Worm (Caenorhabditis elegans) whole organism, L2 larva: ENCODE data around the gene gop-1.

Experiments
- F13H6.1 ChIP-seq: sonication (generic microtip); optimal IDR thresholded peaks from 2 replicates; lab custom pipeline; 2016; ENCODE audit warnings: missing genetic modification characterization, missing compliant biosample characterization
- Y55F3AM.14 ChIP-seq: fragments of 200-800 bp; sonication (Bioruptor generic); optimal IDR thresholded peaks from 2 replicates; lab custom pipeline; 2018; ENCODE audit warnings: mild to moderate bottlenecking, missing genetic modification characterization, missing compliant biosample characterization
- ZK546.5 ChIP-seq: sonication (generic microtip); optimal IDR thresholded peaks from 2 replicates; lab custom pipeline; 2017; ENCODE audit warnings: missing biosample characterization, missing genetic modification characterization
- alr-1 ChIP-seq: fragments of 150-350 bp; optimal IDR thresholded peaks from 2 replicates; lab custom pipeline; 2014; ENCODE audit warnings: missing biosample characterization, missing genetic modification characterization
- blmp-1 ChIP-seq: sonication (generic microtip); optimal IDR thresholded peaks from 2 replicates; lab custom pipeline; 2017; ENCODE audit warnings: missing genetic modification characterization, mild to moderate bottlenecking, missing compliant biosample characterization, antibody characterized with exemption, moderate library complexity; ENCODE audit not compliant: insufficient read depth
- ceh-16 ChIP-seq: fragments of 150-350 bp; optimal IDR thresholded peaks from 2 replicates; lab custom pipeline; 2014; ENCODE audit warnings: missing biosample characterization, missing genetic modification characterization
- ceh-82 ChIP-seq: fragments of 150-350 bp; optimal IDR thresholded peaks from 2 replicates; lab custom pipeline; 2014; ENCODE audit warnings: missing biosample characterization, missing genetic modification characterization
- dmd-4 ChIP-seq: sonication (generic microtip); optimal IDR thresholded peaks from 2 replicates; lab custom pipeline; 2017; ENCODE audit warnings: missing biosample characterization, missing genetic modification characterization
- egl-27 ChIP-seq: sonication (generic microtip); optimal IDR thresholded peaks from 3 replicates; lab custom pipeline; 2017; ENCODE audit warnings: missing biosample characterization, missing genetic modification reagents, missing genetic modification characterization
- elt-1 ChIP-seq: fragments of 150-350 bp; optimal IDR thresholded peaks from 2 replicates; lab custom pipeline; 2014; ENCODE audit warnings: missing biosample characterization, missing genetic modification characterization
- elt-3 ChIP-seq: sonication (generic microtip); optimal IDR thresholded peaks from 2 replicates; lab custom pipeline; 2017; ENCODE audit warnings: missing biosample characterization, missing genetic modification characterization
- fos-1 ChIP-seq: fragments of 150-350 bp; optimal IDR thresholded peaks from 2 replicates; lab custom pipeline; 2014; ENCODE audit warnings: missing biosample characterization, missing genetic modification characterization
- gmeb-1 ChIP-seq: fragments of 150-350 bp; optimal IDR thresholded peaks from 2 replicates; lab custom pipeline; 2014; ENCODE audit warnings: missing biosample characterization, missing genetic modification characterization
- lin-11 ChIP-seq: fragments of 150-350 bp; sonication (generic microtip); optimal IDR thresholded peaks from 2 replicates; lab custom pipeline; 2014; ENCODE audit warnings: missing biosample characterization, missing genetic modification characterization, inconsistent platforms, mixed read lengths
- lin-13 ChIP-seq: fragments of 150-350 bp; optimal IDR thresholded peaks from 2 replicates; lab custom pipeline; 2014; ENCODE audit warnings: missing biosample characterization, missing genetic modification reagents, missing genetic modification characterization
- lin-39 ChIP-seq: fragments of 150-350 bp; optimal IDR thresholded peaks from 2 replicates; lab custom pipeline; 2014; ENCODE audit warnings: missing biosample characterization, missing genetic modification reagents, missing genetic modification characterization
- lsy-2 ChIP-seq, 2 experiments: fragments of 150-350 bp in 1 of 2; sonication (generic microtip) in 1 of 2; optimal IDR thresholded peaks; 2 replicates each; lab custom pipeline; 2014 to 2017; ENCODE audit warnings: missing biosample characterization in 2 of 2, missing genetic modification characterization in 2 of 2
- mbf-1 ChIP-seq: sonication (generic microtip); optimal IDR thresholded peaks from 2 replicates; lab custom pipeline; 2017; ENCODE audit warnings: missing biosample characterization, missing genetic modification characterization
- nhr-10 ChIP-seq: sonication (generic microtip); optimal IDR thresholded peaks from 2 replicates; lab custom pipeline; 2017; ENCODE audit warnings: missing biosample characterization, missing genetic modification characterization
- nhr-11 ChIP-seq: fragments of 150-350 bp; optimal IDR thresholded peaks from 2 replicates; lab custom pipeline; 2014; ENCODE audit warnings: missing biosample characterization, missing genetic modification characterization
- nhr-12 ChIP-seq: fragments of 150-350 bp; optimal IDR thresholded peaks from 2 replicates; lab custom pipeline; 2014; ENCODE audit warnings: missing biosample characterization, missing genetic modification characterization
- nhr-129 ChIP-seq: fragments of 150-350 bp; optimal IDR thresholded peaks from 2 replicates; lab custom pipeline; 2014; ENCODE audit warnings: missing biosample characterization, missing genetic modification characterization
- nhr-21 ChIP-seq: fragments of 150-350 bp; optimal IDR thresholded peaks from 2 replicates; lab custom pipeline; 2014; ENCODE audit warnings: missing biosample characterization, missing genetic modification characterization
- nhr-237 ChIP-seq: fragments of 150-350 bp; optimal IDR thresholded peaks from 2 replicates; lab custom pipeline; 2014; ENCODE audit warnings: missing biosample characterization, missing genetic modification characterization
- nhr-25 ChIP-seq: fragments of 150-350 bp; sonication (generic microtip); optimal IDR thresholded peaks from 3 replicates; lab custom pipeline; 2014; ENCODE audit warnings: missing biosample characterization, missing genetic modification characterization
- nhr-6 ChIP-seq: fragments of 150-350 bp; optimal IDR thresholded peaks from 2 replicates; lab custom pipeline; 2014; ENCODE audit warnings: missing biosample characterization, missing genetic modification characterization
- peb-1 ChIP-seq: fragments of 150-350 bp; optimal IDR thresholded peaks from 2 replicates; lab custom pipeline; 2014; ENCODE audit warnings: missing biosample characterization, missing genetic modification characterization
- sem-4 ChIP-seq: fragments of 150-350 bp; optimal IDR thresholded peaks from 2 replicates; lab custom pipeline; 2014; ENCODE audit warnings: missing biosample characterization, missing genetic modification reagents, missing genetic modification characterization
- skn-1 ChIP-seq: sonication (generic microtip); optimal IDR thresholded peaks from 2 replicates; lab custom pipeline; 2017; ENCODE audit warnings: missing biosample characterization, missing genetic modification characterization
- sma-3 ChIP-seq: sonication (generic microtip); optimal IDR thresholded peaks from 2 replicates; lab custom pipeline; 2016; ENCODE audit warnings: missing genetic modification reagents, missing genetic modification characterization, missing compliant biosample characterization
- sma-9 ChIP-seq, 2 experiments: fragments of 150-350 bp in 1 of 2; sonication (generic microtip) in 1 of 2; optimal IDR thresholded peaks; 2 replicates each; lab custom pipeline; 2014 to 2016; ENCODE audit warnings: missing genetic modification characterization in 2 of 2, mild to moderate bottlenecking in 1 of 2, missing biosample characterization in 1 of 2, missing compliant biosample characterization in 1 of 2, missing genetic modification reagents in 1 of 2, moderate library complexity in 1 of 2
- unc-39 ChIP-seq: fragments of 150-350 bp; optimal IDR thresholded peaks from 2 replicates; lab custom pipeline; 2014; ENCODE audit warnings: missing biosample characterization, missing genetic modification characterization
- unc-55 ChIP-seq: fragments of 150-350 bp; sonication (generic microtip); optimal IDR thresholded peaks from 3 replicates; lab custom pipeline; 2014; ENCODE audit warnings: missing biosample characterization, missing genetic modification reagents, missing genetic modification characterization
- unc-62 ChIP-seq: fragments of 150-350 bp; optimal IDR thresholded peaks from 2 replicates; lab custom pipeline; 2014; ENCODE audit warnings: missing biosample characterization, missing genetic modification reagents, missing genetic modification characterization
- zag-1 ChIP-seq: fragments of 150-350 bp; optimal IDR thresholded peaks from 2 replicates; lab custom pipeline; 2014; ENCODE audit warnings: missing biosample characterization, missing genetic modification characterization
- ztf-1 ChIP-seq: fragments of 200-800 bp; sonication (Bioruptor generic); conservative IDR thresholded peaks from 2 replicates; pipeline ENCODE4 v1.3.6; 2022; ENCODE audit warnings: missing genetic modification characterization, missing compliant biosample characterization
- ztf-11 ChIP-seq: sonication (generic microtip); optimal IDR thresholded peaks from 2 replicates; lab custom pipeline; 2017; ENCODE audit warnings: missing biosample characterization, missing genetic modification characterization
- ztf-4 ChIP-seq: fragments of 150-350 bp; optimal IDR thresholded peaks from 2 replicates; lab custom pipeline; 2014; ENCODE audit warnings: missing biosample characterization, missing genetic modification characterization

The gop-1 gene

DNA sequence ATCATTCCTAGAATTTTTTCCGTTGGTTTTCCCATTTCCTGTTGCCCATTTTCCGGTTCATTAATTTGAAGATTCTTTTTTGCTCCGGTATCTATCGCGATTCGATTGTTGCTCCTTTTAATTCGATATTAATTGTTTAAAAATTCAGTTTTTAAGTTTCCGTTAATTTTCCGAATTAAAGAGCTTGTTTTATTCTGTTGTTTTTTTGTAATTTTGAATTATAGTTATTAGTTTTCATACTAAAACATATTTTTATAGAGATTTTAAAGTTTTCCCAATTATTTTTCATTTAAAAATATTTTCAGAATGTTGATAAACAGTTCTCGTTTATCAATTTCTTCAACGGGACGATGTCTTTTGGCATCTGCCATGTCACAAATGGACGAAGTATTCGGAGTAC, 19.9 kb upstream of the gop-1 start, which contains the start of gene mrps-26:
Gene mrps-26, plus strand, starts transcription at position 301 of the 400 bp plus-strand sequence.
- TF ChIP-seq unc-39 (no peak), elt-1 (tag; lab: Kevin White, UChicago) (no peak), nhr-12 (tag; lab: Kevin White, UChicago) (no peak), sma-3 (GFP tag; lab: Kevin White, UChicago) (no peak), nhr-6 (tag; lab: Kevin White, UChicago) (no peak), sma-9 (GFP tag; optimal IDR thresholded peaks at IDR 0.05; lab: Kevin White, UChicago) (no peak), sma-9 (tag; optimal IDR thresholded peaks at IDR 0.05; lab: Kevin White, UChicago) (no peak)

DNA sequence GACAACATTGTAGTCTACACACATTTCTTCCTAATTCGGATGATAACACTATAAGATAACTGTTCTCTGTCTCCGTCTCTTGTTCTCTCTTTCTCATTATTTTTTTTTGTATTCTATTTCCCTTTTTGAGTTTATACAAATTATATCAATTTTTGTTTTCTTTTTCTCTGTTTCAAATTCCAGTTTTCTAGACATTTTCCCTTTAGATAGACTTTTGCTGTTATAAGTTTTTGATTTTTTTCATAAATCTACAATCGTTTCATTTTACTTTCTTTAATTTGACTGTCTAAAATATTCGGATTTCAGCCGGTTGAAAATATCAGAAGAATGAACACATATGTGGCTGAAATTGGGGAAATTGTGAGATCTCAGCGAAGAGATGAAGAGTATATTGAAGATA, 18.1 kb upstream of the gop-1 start, which contains the start of gene prx-10:
Gene prx-10, plus strand, starts transcription at position 301 of the 400 bp plus-strand sequence.
- TF ChIP-seq fos-1 (tag; lab: Kevin White, UChicago) = peak; percentile 13
- TF ChIP-seq lin-39 (tag; lab: Kevin White, UChicago) = no peak
- no peak for TF ChIP-seq nhr-129 (tag; lab: Kevin White, UChicago)
- no peak for TF ChIP-seq unc-39
- no peak for TF ChIP-seq ztf-1 (GFP tag; lab: Robert Waterston, UW)

DNA sequence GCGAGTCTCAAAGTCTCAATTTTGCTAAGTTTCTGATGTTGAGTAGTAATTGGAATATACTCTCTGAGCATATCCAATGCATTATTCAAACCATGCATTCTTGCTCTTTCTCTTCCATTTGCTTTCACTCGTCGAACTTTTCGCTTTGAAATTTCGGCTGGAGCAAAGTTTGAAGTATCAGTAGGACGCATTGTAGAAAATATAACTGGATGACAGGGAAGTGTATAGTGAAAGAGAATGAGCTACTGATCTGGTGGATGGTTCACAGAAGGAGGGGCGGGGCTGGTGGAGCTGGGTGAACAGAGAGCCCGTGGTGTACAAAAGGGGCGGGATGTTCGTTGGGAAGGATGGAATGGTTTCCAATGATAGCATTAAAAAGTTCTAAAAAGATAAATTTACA, 12.4 kb upstream of the gop-1 start:
- TF ChIP-seq ceh-16 (tag; lab: Kevin White, UChicago) (no peak), ceh-82 (tag; lab: Kevin White, UChicago) (no peak), nhr-11 (tag; lab: Kevin White, UChicago) (no peak), dmd-4 (tag; lab: Kevin White, UChicago) (no peak), lsy-2 (tag; optimal IDR thresholded peaks at IDR 0.05; lab: Kevin White, UChicago) (no peak), ztf-4 (tag; lab: Kevin White, UChicago) (no peak), sma-3 (GFP tag; lab: Kevin White, UChicago) (no peak), sem-4 (no peak), gmeb-1 (no peak), mbf-1 (no peak), unc-62 (GFP tag; lab: Kevin White, UChicago) (no peak), alr-1 (no peak), nhr-25 (tag; lab: Kevin White, UChicago) (no peak), blmp-1 (no peak), egl-27 (tag; lab: Kevin White, UChicago) (no peak), nhr-237 (no peak), F13H6.1 (tag; lab: Kevin White, UChicago) (no peak)

DNA sequence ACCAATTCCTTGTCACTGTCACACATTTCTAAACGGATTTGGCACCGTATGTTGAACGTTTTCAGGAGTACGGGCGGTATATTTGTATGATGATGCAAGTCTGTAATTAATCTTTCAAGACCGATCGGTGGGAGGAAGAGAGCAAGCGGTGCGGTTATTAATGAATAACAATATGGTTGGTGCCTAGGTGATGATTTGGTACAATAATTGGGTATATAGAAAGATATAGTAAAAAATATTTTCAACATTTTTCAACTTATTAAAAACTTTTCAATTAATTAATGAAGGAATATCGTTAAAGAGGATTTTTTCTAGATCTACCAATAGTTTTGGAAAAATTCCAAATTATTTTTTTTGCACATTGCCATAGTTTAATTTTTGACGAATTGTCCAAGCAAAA, 9.7 kb upstream of the gop-1 start, which contains the start of gene cnd-1:
Gene cnd-1, minus strand, starts transcription at position 101 of the 400 bp plus-strand sequence.
- TF ChIP-seq sem-4 (no peak), lin-11 (no peak), sma-9 (GFP tag; optimal IDR thresholded peaks at IDR 0.05; lab: Kevin White, UChicago) (no peak), sma-9 (tag; optimal IDR thresholded peaks at IDR 0.05; lab: Kevin White, UChicago) (no peak), skn-1 (no peak), nhr-21 (tag; lab: Kevin White, UChicago) (no peak), Y55F3AM.14 (GFP tag; lab: Kevin White, UChicago) (no peak), nhr-10 (no peak), dmd-4 (tag; lab: Kevin White, UChicago) (no peak), elt-3 (tag; lab: Kevin White, UChicago) (no peak), ZK546.5 (no peak), alr-1 (no peak), unc-62 (GFP tag; lab: Kevin White, UChicago) (no peak), ztf-11 (tag; lab: Kevin White, UChicago) (no peak)

DNA sequence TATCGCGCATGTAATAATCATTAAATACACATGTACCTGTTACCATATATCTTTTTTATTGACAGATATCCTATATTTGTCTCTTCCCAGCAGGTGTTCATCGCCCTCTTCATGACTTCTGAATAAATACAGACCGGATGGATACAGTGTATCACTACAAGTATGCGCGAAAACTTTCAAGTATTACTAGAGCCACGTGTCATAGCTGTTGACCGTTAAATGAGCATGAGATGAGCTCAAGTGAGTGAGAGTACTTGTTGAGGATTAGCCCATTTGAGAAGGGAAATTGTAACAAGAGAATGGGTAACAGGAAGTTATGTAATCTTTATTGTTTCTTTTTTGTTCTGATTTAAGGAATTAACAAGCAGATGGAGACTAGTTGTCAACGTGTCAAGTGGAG, 9.2 kb upstream of the gop-1 start:
- no peak for TF ChIP-seq lin-39 (tag; lab: Kevin White, UChicago)
- TF ChIP-seq lin-13 = no peak
- TF ChIP-seq unc-39 = no peak
- TF ChIP-seq nhr-10 = no peak
- no peak for TF ChIP-seq alr-1
- no peak for TF ChIP-seq egl-27 (tag; lab: Kevin White, UChicago)
- no peak for TF ChIP-seq nhr-12 (tag; lab: Kevin White, UChicago)
- no peak for TF ChIP-seq zag-1 (tag; lab: Kevin White, UChicago)
- no peak for TF ChIP-seq ztf-11 (tag; lab: Kevin White, UChicago)
- no peak for TF ChIP-seq sem-4
- TF ChIP-seq peb-1 (tag; lab: Kevin White, UChicago) = no peak
- TF ChIP-seq elt-3 (tag; lab: Kevin White, UChicago) = no peak
- TF ChIP-seq unc-55 = no peak
- no peak for TF ChIP-seq sma-3 (GFP tag; lab: Kevin White, UChicago)
- no peak for TF ChIP-seq nhr-25 (tag; lab: Kevin White, UChicago)
- TF ChIP-seq ztf-1 (GFP tag; lab: Robert Waterston, UW) = no peak
